Worm (Caenorhabditis elegans) whole organism, early embryonic: Measurements from ENCODE around the gene lron-5.

Experiments used
- aly-1 ChIP-seq: sonication (generic microtip); optimal IDR thresholded peaks from 2 replicates; lab custom pipeline; 2016; ENCODE audit warnings: missing genetic modification characterization, missing compliant biosample characterization
- ama-1 ChIP-seq: fragments of 150-350 bp; optimal IDR thresholded peaks from 2 replicates; lab custom pipeline; 2014
- ceh-36 ChIP-seq: sonication (generic microtip); optimal IDR thresholded peaks from 2 replicates; lab custom pipeline; 2016; ENCODE audit warnings: missing genetic modification characterization, inconsistent platforms, missing compliant biosample characterization
- ets-7 ChIP-seq: sonication (generic microtip); optimal IDR thresholded peaks from 2 replicates; lab custom pipeline; 2016; ENCODE audit warnings: missing genotype, missing genetic modification characterization, missing compliant biosample characterization
- flt-1 ChIP-seq: fragments of 200-800 bp; sonication (Bioruptor generic); IDR thresholded peaks from 2 replicates; pipeline ENCODE4 v1.3.6; 2022; ENCODE audit warnings: missing genetic modification characterization, missing compliant biosample characterization
- hmg-4 ChIP-seq: fragments of 200-800 bp; sonication (Bioruptor generic); optimal IDR thresholded peaks from 2 replicates; lab custom pipeline; 2018; ENCODE audit warnings: mild to moderate bottlenecking, missing genetic modification characterization, missing compliant biosample characterization
- pes-1 ChIP-seq: fragments of 200-800 bp; sonication (Bioruptor generic); IDR thresholded peaks from 2 replicates; pipeline ENCODE4 v1.3.6; 2022; ENCODE audit warnings: missing genetic modification reagents, missing genetic modification characterization, missing compliant biosample characterization
- scrt-1 ChIP-seq: fragments of 200-800 bp; sonication (Bioruptor generic); IDR thresholded peaks from 2 replicates; pipeline ENCODE4 v1.3.6; 2022; ENCODE audit warnings: missing genetic modification characterization, missing compliant biosample characterization
- tbx-11 ChIP-seq: fragments of 200-800 bp; sonication (Bioruptor generic); IDR thresholded peaks from 2 replicates; pipeline ENCODE4 v1.3.6; 2022; ENCODE audit warnings: missing genetic modification characterization, missing compliant biosample characterization
- tra-4 ChIP-seq: sonication (generic microtip); optimal IDR thresholded peaks from 2 replicates; lab custom pipeline; 2017; ENCODE audit warnings: missing genetic modification characterization, missing compliant biosample characterization

ce11 chrIII:4656415-4656814, 33.6 kb downstream of the lron-5 start:
- no peak for TF ChIP-seq ceh-36 (tag; lab: Kevin White, UChicago)
- no peak for TF ChIP-seq tra-4 (tag; lab: Kevin White, UChicago)
- TF ChIP-seq flt-1 = no peak
- no peak for TF ChIP-seq tbx-11 (GFP tag; lab: Robert Waterston, UW)
- TF ChIP-seq aly-1 (tag; lab: Kevin White, UChicago) = no peak
- no peak for TF ChIP-seq ama-1
- no peak for TF ChIP-seq pes-1 (GFP tag; lab: Robert Waterston, UW)
- TF ChIP-seq ets-7 (tag; lab: Kevin White, UChicago) = no peak
- TF ChIP-seq hmg-4 (GFP tag; lab: Kevin White, UChicago) = no peak
- TF ChIP-seq scrt-1 (GFP tag; lab: Robert Waterston, UW) = no peak
